Worm (Caenorhabditis elegans) whole organism, late embryonic: ENCODE measurements around the gene lonp-2.

Experiments used
- C08G9.2 ChIP-seq: sonication (generic microtip); optimal IDR thresholded peaks from 2 replicates; lab custom pipeline; 2016; ENCODE audit warnings: mild to moderate bottlenecking, missing genetic modification characterization, moderate library complexity, missing compliant biosample characterization
- C38D4.7 ChIP-seq: fragments of 200-800 bp; sonication (Bioruptor generic); optimal IDR thresholded peaks from 2 replicates; lab custom pipeline; 2018; ENCODE audit warnings: mild to moderate bottlenecking, missing genetic modification characterization, moderate library complexity, missing compliant biosample characterization
- K09A11.1 ChIP-seq: sonication (generic microtip); optimal IDR thresholded peaks from 2 replicates; lab custom pipeline; 2017; ENCODE audit warnings: antibody characterized with exemption, mild to moderate bottlenecking, missing genetic modification characterization, missing compliant biosample characterization; ENCODE audit not compliant: insufficient read depth
- T23F11.4 ChIP-seq: fragments of 200-800 bp; sonication (Bioruptor generic); optimal IDR thresholded peaks from 2 replicates; lab custom pipeline; 2018; ENCODE audit warnings: mild to moderate bottlenecking, missing genetic modification characterization, missing compliant biosample characterization
- ahr-1 ChIP-seq: sonication (generic microtip); optimal IDR thresholded peaks from 2 replicates; lab custom pipeline; 2016; ENCODE audit warnings: missing genetic modification characterization, missing compliant biosample characterization
- ceh-14 ChIP-seq: sonication (generic microtip); optimal IDR thresholded peaks from 2 replicates; lab custom pipeline; 2016; ENCODE audit warnings: missing genotype, missing genetic modification characterization, missing compliant biosample characterization
- ceh-18 ChIP-seq: sonication (generic microtip); optimal IDR thresholded peaks from 2 replicates; lab custom pipeline; 2016; ENCODE audit warnings: missing genetic modification characterization, missing compliant biosample characterization
- ceh-30 ChIP-seq: fragments of 150-350 bp; optimal IDR thresholded peaks from 2 replicates; lab custom pipeline; 2014; ENCODE audit warnings: missing biosample characterization, missing genetic modification characterization
- ceh-48 ChIP-seq: sonication (generic microtip); optimal IDR thresholded peaks from 2 replicates; lab custom pipeline; 2016; ENCODE audit warnings: missing genetic modification characterization, inconsistent platforms, missing compliant biosample characterization
- ceh-9 ChIP-seq: sonication (generic microtip); optimal IDR thresholded peaks from 2 replicates; lab custom pipeline; 2016; ENCODE audit warnings: mild to moderate bottlenecking, missing genetic modification characterization, inconsistent platforms, missing compliant biosample characterization
- dmd-4 ChIP-seq: sonication (generic microtip); optimal IDR thresholded peaks from 2 replicates; lab custom pipeline; 2016; ENCODE audit warnings: borderline replicate concordance, missing genetic modification characterization, missing compliant biosample characterization
- dve-1 ChIP-seq: sonication (generic microtip); optimal IDR thresholded peaks from 2 replicates; lab custom pipeline; 2017; ENCODE audit warnings: antibody characterized with exemption, mild to moderate bottlenecking, missing genetic modification characterization, missing compliant biosample characterization
- elt-4 ChIP-seq: sonication (generic microtip); optimal IDR thresholded peaks from 2 replicates; lab custom pipeline; 2016; ENCODE audit warnings: missing genetic modification characterization, missing compliant biosample characterization
- ets-4 ChIP-seq: sonication (generic microtip); optimal IDR thresholded peaks from 2 replicates; lab custom pipeline; 2016; ENCODE audit warnings: missing genetic modification characterization, missing compliant biosample characterization
- fax-1 ChIP-seq: sonication (generic microtip); optimal IDR thresholded peaks from 2 replicates; lab custom pipeline; 2016; ENCODE audit warnings: missing genotype, missing genetic modification characterization, missing compliant biosample characterization
- fkh-10 ChIP-seq: fragments of 150-350 bp; optimal IDR thresholded peaks from 2 replicates; lab custom pipeline; 2014; ENCODE audit warnings: missing biosample characterization, missing genetic modification reagents, missing genetic modification characterization
- fkh-6 ChIP-seq: sonication (generic microtip); optimal IDR thresholded peaks from 2 replicates; lab custom pipeline; 2016; ENCODE audit warnings: missing genetic modification characterization, missing compliant biosample characterization
- hlh-15 ChIP-seq: sonication (generic microtip); optimal IDR thresholded peaks from 2 replicates; lab custom pipeline; 2016; ENCODE audit warnings: missing genetic modification characterization, missing compliant biosample characterization
- hlh-30 ChIP-seq: sonication (generic microtip); optimal IDR thresholded peaks from 2 replicates; lab custom pipeline; 2017; ENCODE audit warnings: antibody characterized with exemption, missing genetic modification characterization, missing compliant biosample characterization; ENCODE audit not compliant: insufficient read depth
- hlh-6 ChIP-seq: sonication (generic microtip); optimal IDR thresholded peaks from 2 replicates; lab custom pipeline; 2016; ENCODE audit warnings: missing genotype, missing genetic modification characterization, missing compliant biosample characterization
- madf-2 ChIP-seq: sonication (generic microtip); optimal IDR thresholded peaks from 2 replicates; lab custom pipeline; 2017; ENCODE audit warnings: missing genetic modification characterization, missing compliant biosample characterization
- nfya-1 ChIP-seq: sonication (generic microtip); optimal IDR thresholded peaks from 2 replicates; lab custom pipeline; 2017; ENCODE audit warnings: missing genetic modification characterization, mild to moderate bottlenecking, missing compliant biosample characterization, antibody characterized with exemption, moderate library complexity
- nhr-11 ChIP-seq: fragments of 150-350 bp; optimal IDR thresholded peaks from 2 replicates; lab custom pipeline; 2014; ENCODE audit warnings: missing biosample characterization, missing genetic modification characterization
- odd-2 ChIP-seq: sonication (generic microtip); optimal IDR thresholded peaks from 2 replicates; lab custom pipeline; 2017; ENCODE audit warnings: antibody characterized with exemption, mild to moderate bottlenecking, missing genetic modification characterization, missing compliant biosample characterization
- pat-9 ChIP-seq: fragments of 200-800 bp; sonication (Bioruptor generic); optimal IDR thresholded peaks from 2 replicates; lab custom pipeline; 2018; ENCODE audit warnings: mild to moderate bottlenecking, missing genetic modification characterization, moderate library complexity, missing compliant biosample characterization
- pax-1 ChIP-seq: fragments of 150-350 bp; optimal IDR thresholded peaks from 2 replicates; lab custom pipeline; 2014; ENCODE audit warnings: missing biosample characterization, missing genetic modification characterization
- pha-4 ChIP-seq: fragments of 150-350 bp; optimal IDR thresholded peaks from 2 replicates; lab custom pipeline; 2018; ENCODE audit warnings: missing biosample characterization, missing genetic modification reagents, missing genetic modification characterization
- rnt-1 ChIP-seq: sonication (generic microtip); optimal IDR thresholded peaks from 2 replicates; lab custom pipeline; 2016; ENCODE audit warnings: missing genetic modification characterization, missing compliant biosample characterization
- sox-2 ChIP-seq: fragments of 200-800 bp; sonication (Bioruptor generic); IDR thresholded peaks from 2 replicates; pipeline ENCODE4 v1.3.6; 2022; ENCODE audit warnings: missing genetic modification reagents, missing genetic modification characterization, missing compliant biosample characterization
- sox-4 ChIP-seq: sonication (generic microtip); optimal IDR thresholded peaks from 2 replicates; lab custom pipeline; 2017; ENCODE audit warnings: mild to moderate bottlenecking, missing genetic modification characterization, inconsistent platforms, missing compliant biosample characterization
- tbx-2 ChIP-seq: sonication (generic microtip); optimal IDR thresholded peaks from 2 replicates; lab custom pipeline; 2016; ENCODE audit warnings: missing genetic modification characterization, missing compliant biosample characterization
- tbx-7 ChIP-seq: sonication (generic microtip); optimal IDR thresholded peaks from 2 replicates; lab custom pipeline; 2016; ENCODE audit warnings: missing genotype, missing genetic modification characterization, missing compliant biosample characterization
- ttx-3 ChIP-seq: sonication (generic microtip); optimal IDR thresholded peaks from 2 replicates; lab custom pipeline; 2016; ENCODE audit warnings: missing genetic modification reagents, missing genetic modification characterization, missing compliant biosample characterization
- unc-42 ChIP-seq: sonication (generic microtip); optimal IDR thresholded peaks from 2 replicates; lab custom pipeline; 2016; ENCODE audit warnings: missing genotype, missing genetic modification characterization, missing compliant biosample characterization
- unc-55 ChIP-seq: sonication (generic microtip); optimal IDR thresholded peaks from 2 replicates; lab custom pipeline; 2017; ENCODE audit warnings: missing biosample characterization, missing genetic modification reagents, missing genetic modification characterization

Gene lonp-2

DNA sequence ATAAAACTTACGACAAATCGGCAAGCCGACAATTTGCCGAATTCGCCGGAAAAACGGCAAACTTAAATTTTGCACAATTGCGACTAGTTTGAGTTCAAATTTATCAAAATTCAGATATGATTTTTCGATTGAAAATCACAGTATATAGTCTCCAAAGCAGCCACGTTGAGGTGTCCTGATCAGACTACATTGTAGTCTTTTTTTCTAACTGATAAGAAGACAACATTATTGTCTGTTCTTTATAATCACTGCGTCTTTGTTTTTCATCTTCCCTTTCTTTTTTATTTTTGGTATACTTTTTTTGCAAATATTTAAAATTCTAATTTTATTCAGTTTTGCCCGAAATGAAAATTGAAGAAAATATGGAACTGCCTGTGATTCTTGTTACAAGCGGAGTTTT lies at the start of gene lonp-2, which contains the start of gene cest-12:
Gene lonp-2 (plus strand): TSS at position 334 of the 400 bp plus-strand sequence.
Gene cest-12 (minus strand): TSS at position 101 of the 400 bp plus-strand sequence.
- no peak for TF ChIP-seq tbx-7 (tag; lab: Kevin White, UChicago)
- no peak for TF ChIP-seq ceh-18 (tag; lab: Kevin White, UChicago)
- TF ChIP-seq K09A11.1 = no peak
- no peak for TF ChIP-seq hlh-15 (tag; lab: Kevin White, UChicago)
- TF ChIP-seq ttx-3 = no peak
- no peak for TF ChIP-seq unc-42
- TF ChIP-seq C38D4.7 = no peak

DNA sequence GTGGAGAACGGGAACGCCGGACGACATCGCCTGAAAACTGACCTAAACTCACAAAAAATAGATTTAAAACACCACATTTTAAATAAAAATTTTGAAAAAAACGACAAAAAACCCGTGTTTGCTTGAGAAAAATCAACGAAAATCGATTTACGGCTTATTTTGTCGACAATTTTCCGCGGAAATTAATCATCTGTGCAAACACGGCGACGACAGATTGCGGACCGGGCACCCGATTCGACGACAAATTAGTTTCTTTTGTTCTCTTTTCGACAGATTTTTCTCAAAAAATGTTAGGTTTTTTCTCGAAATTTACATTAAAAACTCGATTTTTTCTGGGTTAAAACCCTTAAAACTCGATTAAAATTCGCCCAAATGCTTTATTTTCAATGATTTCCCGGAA lies 49.1 kb upstream of the lonp-2 start, which contains the start of gene arx-3:
Gene arx-3 (minus strand): TSS at position 30 of the 400 bp plus-strand sequence.
- TF ChIP-seq madf-2 (tag; lab: Kevin White, UChicago) = no peak
- peak; percentile 92 for TF ChIP-seq unc-42
- TF ChIP-seq ceh-48 (tag; lab: Kevin White, UChicago) = peak; percentile 63
- TF ChIP-seq T23F11.4 = no peak
- no peak for TF ChIP-seq fkh-10 (GFP tag; lab: Kevin White, UChicago)
- TF ChIP-seq nfya-1 (tag; lab: Kevin White, UChicago) = peak; percentile 35
- no peak for TF ChIP-seq ahr-1
- TF ChIP-seq sox-4 (tag; lab: Kevin White, UChicago) = no peak
- no peak for TF ChIP-seq hlh-30 (tag; lab: Kevin White, UChicago)

DNA sequence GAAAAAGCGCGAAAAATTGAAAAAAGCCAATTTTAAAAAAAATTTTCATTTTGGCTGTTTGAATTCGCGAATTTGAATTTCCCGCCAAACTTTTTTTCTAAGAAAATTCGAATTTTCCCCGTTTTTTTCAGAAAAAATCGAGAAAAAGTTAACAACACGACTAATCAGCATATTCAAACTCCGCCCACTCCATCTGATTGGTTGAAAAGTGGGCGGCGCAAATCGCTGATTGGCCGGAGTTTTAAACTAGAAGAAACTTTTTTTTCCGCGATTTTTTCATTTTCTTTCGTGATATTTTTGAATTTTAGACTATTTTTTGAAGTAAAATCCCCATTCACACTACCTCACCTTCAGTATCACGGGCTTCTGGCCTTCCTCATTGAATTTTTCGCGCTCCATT lies 48.1 kb upstream of the lonp-2 start:
- TF ChIP-seq ets-4 (no peak), pax-1 (no peak), unc-55 (GFP tag; lab: Kevin White, UChicago) (no peak), rnt-1 (tag; lab: Kevin White, UChicago) (no peak), fkh-6 (tag; lab: Kevin White, UChicago) (no peak), nfya-1 (tag; lab: Kevin White, UChicago) (peak; percentile 89), pha-4 (no peak), hlh-6 (tag; lab: Kevin White, UChicago) (no peak)
- TF ChIP-seq, all 69 proteins: peak for 1

DNA sequence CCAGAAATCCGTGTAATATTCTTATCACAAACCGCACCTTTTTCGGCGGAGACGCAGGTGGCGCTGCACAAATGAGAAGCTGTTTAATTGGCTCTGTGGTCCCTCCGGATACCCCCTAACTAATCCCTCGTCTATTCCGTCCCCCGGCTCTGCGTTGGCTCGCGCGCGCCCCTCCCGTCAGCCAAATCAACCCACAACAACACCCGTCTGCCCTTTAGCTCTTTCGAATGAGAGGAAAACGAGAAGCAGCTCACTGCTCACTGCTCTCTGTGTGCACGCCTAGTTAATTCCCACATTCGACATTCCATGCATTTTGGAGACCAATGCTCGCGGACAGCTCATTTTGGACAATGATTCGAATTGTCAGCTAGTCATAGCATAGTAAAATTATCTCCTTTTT lies 47.5 kb upstream of the lonp-2 start:
- TF ChIP-seq odd-2 (tag; lab: Kevin White, UChicago) (no peak), fax-1 (tag; lab: Kevin White, UChicago) (no peak), pha-4 (no peak), tbx-2 (peak; percentile 1), sox-4 (tag; lab: Kevin White, UChicago) (no peak), ceh-48 (tag; lab: Kevin White, UChicago) (no peak), elt-4 (tag; lab: Kevin White, UChicago) (no peak), ahr-1 (no peak), pat-9 (tag; lab: Kevin White, UChicago) (no peak), ceh-14 (tag; lab: Kevin White, UChicago) (peak; percentile 53), unc-42 (peak; percentile 57), nhr-11 (tag; lab: Kevin White, UChicago) (no peak), ceh-9 (tag; lab: Kevin White, UChicago) (no peak), hlh-15 (tag; lab: Kevin White, UChicago) (no peak), dve-1 (tag; lab: Kevin White, UChicago) (no peak), C08G9.2 (tag; lab: Kevin White, UChicago) (no peak)
- TF ChIP-seq, all 69 proteins: peak for 3

DNA sequence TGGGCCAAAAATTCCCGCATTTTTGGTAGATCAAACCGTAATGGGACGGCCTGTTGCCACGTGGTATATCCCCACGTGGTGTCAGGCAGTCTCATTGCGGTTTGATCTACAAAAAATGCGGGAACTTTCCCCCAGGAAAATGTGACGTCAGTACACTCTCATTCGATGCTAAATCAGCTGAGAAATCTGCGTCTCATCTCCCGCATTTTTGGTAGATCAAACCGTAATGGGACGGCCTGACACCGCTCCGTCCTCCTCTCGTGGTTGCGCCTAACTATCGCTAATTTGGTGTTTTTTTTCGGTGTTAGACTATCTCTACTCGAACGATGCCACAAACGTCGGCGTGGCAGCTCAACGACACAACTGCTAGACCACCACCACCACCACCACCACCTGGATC lies 46.2 kb upstream of the lonp-2 start, which contains the start of gene zyg-8:
Gene zyg-8 (plus strand): TSS at position 301 of the 400 bp plus-strand sequence.
- TF ChIP-seq C08G9.2 (tag; lab: Kevin White, UChicago) = no peak

DNA sequence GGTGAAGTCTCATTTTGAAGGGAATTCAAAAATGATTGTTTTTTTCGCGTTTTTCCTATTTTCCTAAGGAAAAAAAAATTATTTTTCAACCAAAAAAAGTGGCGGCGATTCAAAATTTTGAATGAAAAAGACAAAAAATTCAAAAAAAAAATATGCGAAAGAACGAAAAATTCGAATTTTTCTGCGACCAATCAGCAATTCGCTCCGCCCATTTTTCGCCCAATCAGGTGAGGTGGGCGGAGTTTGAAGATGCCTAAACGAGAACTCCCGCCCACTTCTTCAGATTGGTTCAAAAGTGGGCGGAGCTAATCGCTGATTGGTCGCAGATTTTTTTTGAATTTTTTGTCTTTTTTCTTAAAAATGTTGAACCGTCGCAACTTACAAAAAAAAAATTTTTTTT lies 43.6 kb upstream of the lonp-2 start:
- TF ChIP-seq dmd-4 (tag; lab: Kevin White, UChicago) (no peak), ceh-30 (tag; lab: Kevin White, UChicago) (no peak), sox-2 (GFP tag; lab: Robert Waterston, UW) (no peak), nfya-1 (tag; lab: Kevin White, UChicago) (peak; percentile 67), unc-55 (GFP tag; lab: Kevin White, UChicago) (no peak)
